Worm (Caenorhabditis elegans) whole organism, L3 larva: ENCODE results near the gene pgm-2.

Source experiments
- ceh-9 ChIP-seq: sonication (generic microtip); optimal IDR thresholded peaks from 2 replicates; lab custom pipeline; 2018; ENCODE audit warnings: missing biosample characterization, missing genetic modification characterization
- lin-39 ChIP-seq: fragments of 150-350 bp; optimal IDR thresholded peaks from 2 replicates; lab custom pipeline; 2018; ENCODE audit warnings: missing biosample characterization, missing genetic modification reagents, missing genetic modification characterization
- nhr-76 ChIP-seq: fragments of 150-350 bp; sonication (generic microtip); optimal IDR thresholded peaks from 5 replicates; lab custom pipeline; 2014; ENCODE audit warnings: missing biosample characterization, missing genetic modification characterization
- unc-39 ChIP-seq: sonication (generic microtip); optimal IDR thresholded peaks from 4 replicates; lab custom pipeline; 2017; ENCODE audit warnings: missing biosample characterization, missing genetic modification characterization

DNA sequence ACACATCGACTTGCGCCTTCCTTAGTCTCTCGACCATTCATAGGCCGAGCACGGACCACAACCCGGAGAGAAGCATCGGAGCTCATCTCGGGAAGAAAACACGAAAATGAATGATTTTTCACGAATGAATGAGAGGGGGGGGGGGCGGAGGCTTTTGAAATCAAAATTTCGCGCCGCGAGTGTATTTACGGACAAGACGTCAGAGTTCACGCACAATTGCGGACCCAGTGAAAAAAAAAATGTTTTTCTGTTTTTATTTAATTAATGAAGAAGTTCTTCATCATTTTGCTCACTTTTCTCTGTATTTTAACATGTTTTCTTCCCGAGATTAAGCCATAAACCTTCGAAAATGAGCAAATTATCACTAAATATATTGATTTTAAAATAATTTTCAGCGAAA is 7.9 kb downstream of the pgm-2 start, which contains the start of the genes klp-19 and slc-36.1:
- TF ChIP-seq lin-39 (tag; lab: Kevin White, UChicago) (no peak), unc-39 (tag; lab: Kevin White, UChicago) (no peak), ceh-9 (tag; lab: Kevin White, UChicago) (no peak), nhr-76 (tag; lab: Kevin White, UChicago) (no peak)
